Worm (Caenorhabditis elegans) whole organism, mixed stage, embryonic: ENCODE measurements around the gene hsp-12.2.

ENCODE experiments used
- M03D4.4 ChIP-seq: sonication (generic microtip); optimal IDR thresholded peaks from 2 replicates; lab custom pipeline; 2017; ENCODE audit warnings: mild to moderate bottlenecking, missing genetic modification characterization, missing compliant biosample characterization
- bed-3 ChIP-seq: fragments of 200-800 bp; sonication (Bioruptor generic); optimal IDR thresholded peaks from 3 replicates; lab custom pipeline; 2018; ENCODE audit warnings: mild to moderate bottlenecking, missing genetic modification characterization, moderate library complexity, missing compliant biosample characterization
- blmp-1 ChIP-seq: fragments of 150-350 bp; optimal IDR thresholded peaks from 2 replicates; lab custom pipeline; 2014; ENCODE audit warnings: missing biosample characterization, missing genetic modification characterization
- ceh-39 ChIP-seq: fragments of 150-350 bp; optimal IDR thresholded peaks from 2 replicates; lab custom pipeline; 2014; ENCODE audit warnings: missing biosample characterization, missing genetic modification characterization
- ceh-43 ChIP-seq: fragments of 200-800 bp; sonication (Bioruptor generic); optimal IDR thresholded peaks from 2 replicates; lab custom pipeline; 2018; ENCODE audit warnings: mild to moderate bottlenecking, missing genetic modification characterization, moderate library complexity, missing compliant biosample characterization
- ceh-83 ChIP-seq: fragments of 200-800 bp; sonication (Bioruptor generic); optimal IDR thresholded peaks from 2 replicates; lab custom pipeline; 2018; ENCODE audit warnings: mild to moderate bottlenecking, missing genetic modification characterization, missing compliant biosample characterization
- ces-1 ChIP-seq: fragments of 150-350 bp; optimal IDR thresholded peaks from 2 replicates; lab custom pipeline; 2014; ENCODE audit warnings: missing biosample characterization, missing genetic modification reagents, missing genetic modification characterization
- cnd-1 ChIP-seq: fragments of 200-800 bp; sonication (Bioruptor generic); optimal IDR thresholded peaks from 2 replicates; lab custom pipeline; 2018; ENCODE audit warnings: mild to moderate bottlenecking, missing genetic modification characterization, missing compliant biosample characterization
- drap-1 ChIP-seq: fragments of 200-800 bp; sonication (Bioruptor generic); optimal IDR thresholded peaks from 3 replicates; lab custom pipeline; 2018; ENCODE audit warnings: mild to moderate bottlenecking, missing genetic modification characterization, missing compliant biosample characterization
- elt-1 ChIP-seq: sonication (generic microtip); optimal IDR thresholded peaks from 2 replicates; lab custom pipeline; 2017; ENCODE audit warnings: missing genetic modification characterization, mild to moderate bottlenecking, missing compliant biosample characterization, antibody characterized with exemption, moderate library complexity, borderline replicate concordance; ENCODE audit not compliant: insufficient read depth
- elt-3 ChIP-seq: fragments of 150-350 bp; optimal IDR thresholded peaks from 2 replicates; lab custom pipeline; 2014; ENCODE audit warnings: missing biosample characterization, missing genetic modification characterization
- flh-1 ChIP-seq: fragments of 200-800 bp; sonication (Bioruptor generic); optimal IDR thresholded peaks from 2 replicates; lab custom pipeline; 2018; ENCODE audit warnings: mild to moderate bottlenecking, missing genetic modification characterization, moderate library complexity, missing compliant biosample characterization
- ham-2 ChIP-seq: fragments of 200-800 bp; sonication (Bioruptor generic); optimal IDR thresholded peaks from 2 replicates; lab custom pipeline; 2018; ENCODE audit warnings: mild to moderate bottlenecking, missing genetic modification characterization, missing compliant biosample characterization
- hlh-1 ChIP-seq: fragments of 150-350 bp; optimal IDR thresholded peaks from 2 replicates; lab custom pipeline; 2014; ENCODE audit warnings: missing biosample characterization, missing genetic modification reagents, missing genetic modification characterization
- lin-13 ChIP-seq: fragments of 150-350 bp; optimal IDR thresholded peaks from 2 replicates; lab custom pipeline; 2014; ENCODE audit warnings: missing biosample characterization, missing genetic modification characterization
- lin-32 ChIP-seq: fragments of 200-800 bp; sonication (Bioruptor generic); optimal IDR thresholded peaks from 2 replicates; lab custom pipeline; 2018; ENCODE audit warnings: mild to moderate bottlenecking, missing genetic modification characterization, missing compliant biosample characterization
- lsy-2 ChIP-seq: fragments of 150-350 bp; optimal IDR thresholded peaks from 2 replicates; lab custom pipeline; 2014; ENCODE audit warnings: missing biosample characterization, missing genetic modification characterization
- mab-5 ChIP-seq: fragments of 150-350 bp; optimal IDR thresholded peaks from 2 replicates; lab custom pipeline; 2014; ENCODE audit warnings: missing biosample characterization, missing genetic modification characterization
- mep-1 ChIP-seq: fragments of 150-350 bp; optimal IDR thresholded peaks from 2 replicates; lab custom pipeline; 2017; ENCODE audit warnings: missing biosample characterization, missing genetic modification reagents, missing genetic modification characterization, inconsistent platforms
- mls-2 ChIP-seq: sonication (generic microtip); optimal IDR thresholded peaks from 2 replicates; lab custom pipeline; 2016; ENCODE audit warnings: mild to moderate bottlenecking, missing genetic modification characterization, moderate library complexity, missing compliant biosample characterization
- nhr-12 ChIP-seq: fragments of 150-350 bp; optimal IDR thresholded peaks from 2 replicates; lab custom pipeline; 2014; ENCODE audit warnings: missing biosample characterization, missing genetic modification characterization
- nhr-2 ChIP-seq: fragments of 150-350 bp; optimal IDR thresholded peaks from 2 replicates; lab custom pipeline; 2014; ENCODE audit warnings: missing biosample characterization, missing genetic modification characterization
- nhr-237 ChIP-seq: fragments of 150-350 bp; optimal IDR thresholded peaks from 2 replicates; lab custom pipeline; 2014; ENCODE audit warnings: missing biosample characterization, missing genetic modification characterization
- nhr-28 ChIP-seq: fragments of 150-350 bp; optimal IDR thresholded peaks from 2 replicates; lab custom pipeline; 2014; ENCODE audit warnings: missing biosample characterization, missing genetic modification characterization
- nhr-76 ChIP-seq: sonication (generic microtip); optimal IDR thresholded peaks from 2 replicates; lab custom pipeline; 2017; ENCODE audit warnings: missing biosample characterization, missing genetic modification characterization
- pha-4 ChIP-seq: fragments of 150-350 bp; optimal IDR thresholded peaks from 2 replicates; lab custom pipeline; 2018; ENCODE audit warnings: missing biosample characterization, missing genetic modification reagents, missing genetic modification characterization
- sem-2 ChIP-seq: fragments of 200-800 bp; sonication (Bioruptor generic); optimal IDR thresholded peaks from 2 replicates; lab custom pipeline; 2018; ENCODE audit warnings: mild to moderate bottlenecking, missing genetic modification characterization, missing compliant biosample characterization
- snpc-4 ChIP-seq: fragments of 150-350 bp; optimal IDR thresholded peaks from 2 replicates; lab custom pipeline; 2014; ENCODE audit warnings: missing biosample characterization, missing genetic modification characterization
- sptf-1 ChIP-seq: sonication (generic microtip); optimal IDR thresholded peaks from 2 replicates; lab custom pipeline; 2017; ENCODE audit warnings: mild to moderate bottlenecking, missing genetic modification characterization, moderate library complexity, missing compliant biosample characterization
- tbx-8 ChIP-seq: fragments of 200-800 bp; sonication (Bioruptor generic); optimal IDR thresholded peaks from 2 replicates; lab custom pipeline; 2018; ENCODE audit warnings: mild to moderate bottlenecking, missing genetic modification characterization, moderate library complexity, missing compliant biosample characterization
- unc-120 ChIP-seq: sonication (generic microtip); optimal IDR thresholded peaks from 2 replicates; lab custom pipeline; 2017; ENCODE audit warnings: missing genetic modification characterization, missing compliant biosample characterization; ENCODE audit not compliant: poor library complexity, severe bottlenecking
- unc-39 ChIP-seq: fragments of 150-350 bp; optimal IDR thresholded peaks from 2 replicates; lab custom pipeline; 2014; ENCODE audit warnings: missing biosample characterization, missing genetic modification characterization
- unc-62 ChIP-seq: fragments of 150-350 bp; optimal IDR thresholded peaks from 2 replicates; lab custom pipeline; 2014; ENCODE audit warnings: missing biosample characterization, missing genetic modification reagents, missing genetic modification characterization
- zip-8 ChIP-seq: fragments of 150-350 bp; optimal IDR thresholded peaks from 2 replicates; lab custom pipeline; 2014; ENCODE audit warnings: missing biosample characterization, missing genetic modification characterization
- ztf-11 ChIP-seq: fragments of 150-350 bp; optimal IDR thresholded peaks from 2 replicates; lab custom pipeline; 2014; ENCODE audit warnings: missing biosample characterization, missing genetic modification characterization

The hsp-12.2 gene

ce11 chrIII:8137777-8138176 is at the start of gene hsp-12.2:
Gene hsp-12.2 (plus strand): TSS chrIII:8138077.
- TF ChIP-seq lin-13 (tag; lab: Kevin White, UChicago), result no peak
- TF ChIP-seq ces-1 (GFP tag; lab: Kevin White, UChicago), result no peak
- no peak for TF ChIP-seq nhr-76 (tag; lab: Kevin White, UChicago)
- peak; percentile 64 for TF ChIP-seq hlh-1 (tag; lab: Kevin White, UChicago)
- TF ChIP-seq nhr-237, result peak; percentile 23
- no peak for TF ChIP-seq unc-120 (tag; lab: Kevin White, UChicago)

DNA sequence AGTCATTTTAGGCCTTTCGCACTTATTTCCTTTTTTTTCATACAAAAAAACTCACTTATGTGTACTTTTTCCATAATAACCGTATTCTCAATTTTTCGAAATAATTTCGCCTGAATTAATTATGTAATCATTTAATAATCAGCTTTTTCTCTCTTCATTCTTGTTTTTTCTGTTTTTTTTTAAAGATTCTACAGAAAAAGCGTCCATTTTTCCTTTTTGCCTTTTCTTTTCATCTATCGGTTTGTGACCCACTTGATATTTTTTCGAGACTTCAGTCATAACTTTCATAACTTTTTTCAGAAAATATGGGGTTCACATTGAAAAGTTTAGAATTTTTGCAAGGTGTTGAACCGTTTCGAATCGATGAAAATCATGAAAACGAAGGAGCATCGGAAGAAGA is 49.6 kb upstream of the hsp-12.2 start, which contains the start of gene vms-1:
Gene vms-1 (plus strand): TSS at position 301 of the 400 bp plus-strand sequence.
- TF ChIP-seq elt-3 (tag; lab: Kevin White, UChicago) (no peak), lin-13 (tag; lab: Kevin White, UChicago) (no peak), bed-3 (GFP tag; lab: Kevin White, UChicago) (no peak), sptf-1 (tag; lab: Kevin White, UChicago) (no peak), unc-39 (tag; lab: Kevin White, UChicago) (no peak), ceh-43 (GFP tag; lab: Kevin White, UChicago) (no peak), nhr-2 (tag; lab: Kevin White, UChicago) (no peak)
- TF ChIP-seq, all 35 proteins: peak for 0

DNA sequence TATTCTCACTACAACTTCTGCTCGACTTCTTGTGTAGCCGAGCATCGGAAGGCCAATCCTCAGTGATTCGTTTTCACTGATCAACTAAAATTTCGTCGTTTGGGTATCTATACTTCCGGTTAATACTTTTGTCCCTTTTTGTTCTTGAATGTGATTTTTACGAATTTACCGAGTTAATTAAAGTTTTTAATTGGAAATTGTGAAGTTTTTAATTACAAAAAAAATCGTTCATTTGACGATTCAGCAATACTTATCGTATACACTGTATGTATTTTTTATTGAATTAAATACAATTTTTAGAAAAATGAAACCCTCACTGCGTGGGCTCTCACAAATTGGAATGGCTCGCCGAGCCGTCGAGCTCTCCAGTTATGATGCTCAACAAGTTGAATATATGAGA is 46.5 kb upstream of the hsp-12.2 start, which contains the start of gene idi-1:
Gene idi-1 (plus strand): TSS at position 301 of the 400 bp plus-strand sequence.
- TF ChIP-seq flh-1 (GFP tag; lab: Kevin White, UChicago) (no peak), ham-2 (GFP tag; lab: Kevin White, UChicago) (no peak), nhr-2 (tag; lab: Kevin White, UChicago) (no peak), bed-3 (GFP tag; lab: Kevin White, UChicago) (no peak), elt-1 (tag; lab: Kevin White, UChicago) (no peak), pha-4 (tag; lab: Kevin White, UChicago) (no peak), M03D4.4 (no peak), unc-39 (tag; lab: Kevin White, UChicago) (no peak), drap-1 (GFP tag; lab: Kevin White, UChicago) (no peak), ces-1 (GFP tag; lab: Kevin White, UChicago) (no peak), nhr-237 (no peak), sem-2 (no peak), zip-8 (tag; lab: Kevin White, UChicago) (no peak), mep-1 (tag; lab: Kevin White, UChicago) (no peak), unc-120 (tag; lab: Kevin White, UChicago) (no peak), lsy-2 (tag; lab: Kevin White, UChicago) (no peak)

DNA sequence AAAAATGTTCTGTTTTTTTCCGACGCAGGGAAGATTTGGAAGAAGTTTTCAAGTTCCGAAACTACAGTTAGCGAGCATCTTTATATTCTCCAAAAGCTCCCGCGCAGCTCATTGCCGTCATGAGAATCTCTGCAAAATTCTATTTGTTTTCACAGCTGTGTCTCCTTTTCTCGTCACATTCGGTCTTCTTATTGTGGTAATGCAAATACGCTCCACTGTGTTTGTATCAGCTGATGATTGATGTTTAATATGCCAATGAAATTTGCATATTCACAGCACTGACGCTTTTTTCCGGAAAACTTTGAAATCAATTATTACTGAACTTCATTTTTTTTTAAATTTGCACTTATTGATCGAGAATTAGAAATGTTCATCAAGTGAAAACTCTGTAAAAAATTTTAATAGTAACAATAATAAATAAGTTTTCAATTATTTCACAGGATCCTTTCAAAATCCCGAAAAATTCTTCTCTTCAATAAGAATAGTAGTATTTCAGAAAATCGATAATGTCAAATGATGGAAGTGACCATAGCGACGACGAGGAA is 44.7 kb upstream of the hsp-12.2 start, which contains the start of gene K06H7.2:
Gene K06H7.2 (plus strand): TSS at position 495 of the 545 bp plus-strand sequence.
- TF ChIP-seq nhr-2 (tag; lab: Kevin White, UChicago) (no peak), elt-3 (tag; lab: Kevin White, UChicago) (no peak), nhr-237 (peak; percentile 53), mep-1 (tag; lab: Kevin White, UChicago) (peak; percentile 84), ham-2 (GFP tag; lab: Kevin White, UChicago) (no peak), zip-8 (tag; lab: Kevin White, UChicago) (no peak), M03D4.4 (no peak), ces-1 (GFP tag; lab: Kevin White, UChicago) (peak; percentile 91), flh-1 (GFP tag; lab: Kevin White, UChicago) (no peak), elt-1 (tag; lab: Kevin White, UChicago) (no peak), tbx-8 (GFP tag; lab: Kevin White, UChicago) (no peak), blmp-1 (tag; lab: Kevin White, UChicago) (no peak), bed-3 (GFP tag; lab: Kevin White, UChicago) (no peak), mls-2 (tag; lab: Kevin White, UChicago) (peak; percentile 19), hlh-1 (tag; lab: Kevin White, UChicago) (peak; percentile 53), nhr-12 (tag; lab: Kevin White, UChicago) (no peak), nhr-28 (tag; lab: Kevin White, UChicago) (no peak), mab-5 (no peak), drap-1 (GFP tag; lab: Kevin White, UChicago) (no peak), sem-2 (no peak), snpc-4 (tag; lab: Kevin White, UChicago) (no peak), cnd-1 (tag; lab: Kevin White, UChicago) (no peak), ceh-83 (no peak), ztf-11 (no peak), lin-13 (tag; lab: Kevin White, UChicago) (no peak), unc-39 (tag; lab: Kevin White, UChicago) (no peak), ceh-43 (GFP tag; lab: Kevin White, UChicago) (no peak), pha-4 (tag; lab: Kevin White, UChicago) (peak; percentile 74), unc-120 (tag; lab: Kevin White, UChicago) (no peak), unc-62 (peak; percentile 74), sptf-1 (tag; lab: Kevin White, UChicago) (no peak), nhr-76 (tag; lab: Kevin White, UChicago) (no peak), ceh-39 (tag; lab: Kevin White, UChicago) (no peak), lsy-2 (tag; lab: Kevin White, UChicago) (peak; percentile 77), lin-32 (GFP tag; lab: Kevin White, UChicago) (no peak)
